Worm (Caenorhabditis elegans): ENCODE measurements around the gene C17E7.13.

ce11 chrV:3935892-3936478 is 46.9 kb upstream of the C17E7.13 start, which contains the start of gene cyp-35A5:
- TF ChIP-seq him-1 (tag; optimal IDR thresholded peaks at IDR 0.05) (no peak), dao-5 (tag; optimal IDR thresholded peaks at IDR 0.05) (no peak), W03F9.2 (tag; optimal IDR thresholded peaks at IDR 0.05) (no peak)

Data from whole organism, L4/young adult.